Worm (Caenorhabditis elegans): ENCODE results near the gene pph-4.1.

- TF ChIP-seq lin-13 (tag; optimal IDR thresholded peaks at IDR 0.05) = no peak
- no peak for TF ChIP-seq pha-4 (tag; optimal IDR thresholded peaks at IDR 0.05)
- TF ChIP-seq sptf-1 (tag; optimal IDR thresholded peaks at IDR 0.05) = no peak
These were observed 43.7 kb downstream of the pph-4.1 start, which contains the start of gene pqn-92 for ce11 chrIII:12307475-12307874.
